Worm (Caenorhabditis elegans) whole organism, early embryonic: Measurements from ENCODE around the gene mrpl-4.

Experiments used
- ama-1 ChIP-seq: fragments of 150-350 bp; optimal IDR thresholded peaks from 2 replicates; lab custom pipeline; 2014
- tbx-37 ChIP-seq: fragments of 200-800 bp; sonication (Bioruptor generic); conservative IDR thresholded peaks from 2 replicates; pipeline ENCODE4 v1.3.6; 2022; ENCODE audit warnings: missing genetic modification reagents, missing genetic modification characterization, missing compliant biosample characterization
- tra-4 ChIP-seq: sonication (generic microtip); optimal IDR thresholded peaks from 2 replicates; lab custom pipeline; 2017; ENCODE audit warnings: missing genetic modification characterization, missing compliant biosample characterization

DNA sequence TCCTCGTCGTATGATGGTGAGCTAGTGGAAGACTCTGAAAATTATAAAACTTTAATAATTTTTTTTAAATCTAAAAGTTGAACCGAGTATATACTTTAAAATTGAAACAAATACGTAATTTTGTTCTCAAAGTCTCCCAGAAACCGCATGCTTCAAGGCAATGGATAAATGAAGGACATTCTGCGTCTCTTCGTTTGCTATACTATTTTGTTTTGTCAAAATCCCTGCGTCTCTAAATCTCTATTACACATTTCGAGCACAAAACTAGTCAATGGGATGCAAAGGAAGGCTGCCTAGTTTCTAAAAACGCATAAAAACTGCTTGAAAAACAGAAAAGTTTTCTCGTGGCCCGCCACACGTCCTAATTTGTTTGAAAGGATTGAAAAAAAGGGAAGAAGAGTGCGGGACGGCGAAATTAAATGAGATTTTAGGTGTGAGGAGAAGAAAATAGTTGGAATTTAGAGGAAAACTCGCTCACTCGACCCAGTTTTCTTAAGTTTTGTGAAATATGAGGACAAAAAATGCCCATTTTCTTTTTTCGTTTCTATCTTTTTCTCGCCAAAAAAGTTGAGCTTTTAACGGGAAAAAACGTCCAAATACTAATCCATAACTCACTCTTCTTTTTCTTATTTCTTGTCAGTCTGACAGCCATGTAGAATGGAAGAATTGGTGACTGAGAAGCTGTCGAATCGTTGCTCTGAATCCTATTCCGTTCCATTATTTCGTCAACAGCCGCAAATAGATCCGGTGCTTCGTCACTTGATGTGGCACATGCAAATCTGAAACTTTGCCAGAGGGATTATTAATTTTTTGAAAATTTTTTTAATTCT, 38.3 kb upstream of the mrpl-4 start:
- TF ChIP-seq tbx-37 (GFP tag; lab: Robert Waterston, UW) (no peak), tra-4 (tag; lab: Kevin White, UChicago) (no peak), ama-1 (lab: Kevin White, UChicago) (no peak)
